Worm (Caenorhabditis elegans): ENCODE results near the gene chil-19.

Gene chil-19

DNA sequence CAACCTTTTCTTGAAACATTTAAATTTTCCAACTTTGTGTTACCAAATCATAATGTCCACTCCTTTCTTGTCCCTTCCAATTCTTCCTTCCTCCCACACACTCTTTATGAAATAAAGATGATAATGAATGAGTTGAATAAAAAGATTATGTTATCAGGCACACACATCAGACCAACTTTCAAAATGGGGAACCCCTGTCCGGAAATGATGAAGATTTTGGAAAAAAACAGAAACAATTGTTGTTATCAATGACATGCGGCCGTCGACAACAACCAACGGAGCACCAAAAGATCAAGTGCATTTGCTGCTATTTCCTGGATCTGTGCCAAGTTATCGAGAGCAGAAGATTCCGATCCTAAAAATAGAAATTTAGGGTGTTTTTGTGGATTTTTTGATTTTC lies 29.1 kb upstream of the chil-19 start:
- TF ChIP-seq Y22D7AL.16 (tag; optimal IDR thresholded peaks at IDR 0.05) (no peak), sdc-2 (tag; optimal IDR thresholded peaks at IDR 0.05) (no peak), pros-1 (tag; optimal IDR thresholded peaks at IDR 0.05) (no peak), dmd-4 (tag; optimal IDR thresholded peaks at IDR 0.05; ENCODE audit: borderline replicate concordance) (no peak), tbx-7 (tag; optimal IDR thresholded peaks at IDR 0.05) (no peak), elt-2 (tag; optimal IDR thresholded peaks at IDR 0.05) (peak; percentile 28)

DNA sequence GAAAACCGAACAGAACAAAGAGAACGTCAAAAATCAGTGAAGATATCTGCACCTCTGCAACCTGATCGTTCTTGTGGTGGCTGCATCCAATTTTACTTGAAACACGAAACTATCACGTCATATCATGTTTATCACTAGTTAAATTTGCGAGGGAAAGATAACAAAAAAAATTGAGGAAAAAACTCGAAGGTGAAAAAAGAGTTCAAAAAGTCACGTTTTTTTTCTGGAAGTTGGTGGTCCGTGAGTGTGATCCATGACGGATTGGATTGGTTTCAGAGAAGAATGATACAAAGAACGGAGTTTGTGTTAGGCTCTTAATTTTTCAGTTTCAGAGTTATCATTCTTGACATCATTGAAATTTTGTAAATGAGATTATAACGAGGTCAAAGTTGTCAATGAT lies 28.3 kb upstream of the chil-19 start:
- TF ChIP-seq hlh-13 (GFP tag; optimal IDR thresholded peaks at IDR 0.05) (no peak), ets-4 (tag; optimal IDR thresholded peaks at IDR 0.05) (no peak), F13H6.1 (tag; optimal IDR thresholded peaks at IDR 0.05) (no peak), hlh-6 (tag; optimal IDR thresholded peaks at IDR 0.05) (no peak), ceh-9 (tag; optimal IDR thresholded peaks at IDR 0.05) (no peak), ceh-18 (tag; optimal IDR thresholded peaks at IDR 0.05) (no peak), unc-86 (tag; optimal IDR thresholded peaks at IDR 0.05) (no peak), elt-4 (tag; optimal IDR thresholded peaks at IDR 0.05) (no peak), nhr-232 (tag; optimal IDR thresholded peaks at IDR 0.05) (no peak), elt-2 (tag; optimal IDR thresholded peaks at IDR 0.05) (no peak), nfya-1 (tag; optimal IDR thresholded peaks at IDR 0.05) (no peak), sdc-2 (tag; optimal IDR thresholded peaks at IDR 0.05) (no peak), fkh-10 (GFP tag; optimal IDR thresholded peaks at IDR 0.05) (no peak), pros-1 (tag; optimal IDR thresholded peaks at IDR 0.05) (no peak), npax-4 (tag; optimal IDR thresholded peaks at IDR 0.05) (no peak), ceh-22 (tag; optimal IDR thresholded peaks at IDR 0.05) (no peak), ceh-2 (tag; optimal IDR thresholded peaks at IDR 0.05) (no peak)

ce11 chrII:9481427-9481826 lies 27.2 kb upstream of the chil-19 start:
- no peak for TF ChIP-seq pat-9 (tag; optimal IDR thresholded peaks at IDR 0.05)
- no peak for TF ChIP-seq ceh-9 (tag; optimal IDR thresholded peaks at IDR 0.05)
- no peak for TF ChIP-seq hlh-8 (tag; optimal IDR thresholded peaks at IDR 0.05)
- no peak for TF ChIP-seq madf-2 (tag; optimal IDR thresholded peaks at IDR 0.05)
- TF ChIP-seq hlh-13 (GFP tag; optimal IDR thresholded peaks at IDR 0.05), result no peak

DNA sequence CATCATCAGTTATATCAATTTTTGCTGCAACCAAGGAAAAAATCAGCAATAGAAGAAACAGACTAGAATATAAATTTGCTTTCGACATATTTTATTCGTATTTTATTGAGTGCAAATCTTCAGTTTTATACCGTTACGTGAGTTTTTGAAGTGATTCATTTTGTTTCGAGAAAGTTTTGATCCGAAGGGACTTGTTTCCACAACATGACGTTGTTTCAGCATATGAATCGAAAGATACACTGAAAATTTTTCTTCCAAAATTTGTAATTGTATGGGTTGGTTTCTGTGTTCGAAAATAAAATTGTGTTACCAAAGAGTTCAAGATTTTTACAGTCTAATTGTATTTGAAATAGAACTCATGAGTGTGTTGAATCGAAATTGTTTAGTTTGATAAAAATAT lies 25.8 kb upstream of the chil-19 start, which contains the start of gene T19H5.7:
TSS of gene T19H5.7 (minus strand) at position 101 of the 400 bp plus-strand sequence.
- no peak for TF ChIP-seq F13H6.1 (tag; optimal IDR thresholded peaks at IDR 0.05)
- no peak for TF ChIP-seq lim-6 (tag; optimal IDR thresholded peaks at IDR 0.05)
- TF ChIP-seq dmd-4 (tag; optimal IDR thresholded peaks at IDR 0.05; ENCODE audit: borderline replicate concordance), result no peak
- no peak for TF ChIP-seq ceh-48 (tag; optimal IDR thresholded peaks at IDR 0.05)
- no peak for TF ChIP-seq che-1 (tag; optimal IDR thresholded peaks at IDR 0.05)
- TF ChIP-seq tbx-7 (tag; optimal IDR thresholded peaks at IDR 0.05), result no peak
- no peak for TF ChIP-seq pat-9 (tag; optimal IDR thresholded peaks at IDR 0.05)
- no peak for TF ChIP-seq fkh-6 (tag; optimal IDR thresholded peaks at IDR 0.05)
- TF ChIP-seq ref-2 (tag; optimal IDR thresholded peaks at IDR 0.05), result no peak
- TF ChIP-seq ttx-3 (tag; optimal IDR thresholded peaks at IDR 0.05), result no peak
- no peak for TF ChIP-seq hlh-13 (GFP tag; optimal IDR thresholded peaks at IDR 0.05)
- no peak for TF ChIP-seq elt-2 (tag; optimal IDR thresholded peaks at IDR 0.05)
- no peak for TF ChIP-seq odd-2 (tag; optimal IDR thresholded peaks at IDR 0.05)

DNA sequence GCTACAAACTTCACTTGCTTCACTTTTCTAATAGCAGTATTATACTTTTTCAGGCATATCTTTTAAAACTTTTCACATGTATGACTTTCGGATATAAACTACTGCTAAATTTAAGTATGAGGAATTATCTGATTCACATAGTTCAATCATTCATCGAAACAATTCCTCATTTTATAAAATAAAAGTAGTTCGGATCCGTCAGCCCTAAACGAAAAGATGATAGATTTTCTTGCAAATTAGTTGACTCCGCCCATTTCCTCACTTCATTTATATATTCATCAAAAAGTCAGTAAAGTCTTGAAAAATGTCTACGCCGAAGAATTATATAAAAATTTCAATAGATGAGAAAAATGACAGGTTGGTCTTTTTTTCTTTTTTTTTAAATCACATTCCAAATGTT lies 23.4 kb upstream of the chil-19 start, which contains the start of gene chil-27:
TSS of gene chil-27 (plus strand) at position 301 of the 400 bp plus-strand sequence.
- no peak for TF ChIP-seq odd-2 (tag; optimal IDR thresholded peaks at IDR 0.05)
- no peak for TF ChIP-seq gmeb-2 (tag; optimal IDR thresholded peaks at IDR 0.05)
- no peak for TF ChIP-seq tbx-2 (tag; optimal IDR thresholded peaks at IDR 0.05)
- no peak for TF ChIP-seq lin-11 (tag; optimal IDR thresholded peaks at IDR 0.05)
- no peak for TF ChIP-seq C38D4.7 (GFP tag; optimal IDR thresholded peaks at IDR 0.05)

Data from whole organism, late embryonic.